Fruit fly (Drosophila melanogaster) Kc167 (cell line): ENCODE results near the gene Rb97D.

Source experiments
- Myc ChIP-seq: fragments of >200 bp; optimal IDR thresholded peaks from 2 replicates; lab custom pipeline; 2017; ENCODE audit warnings: missing external identifiers
- Sin3A ChIP-seq: fragments of >200 bp; optimal IDR thresholded peaks from 2 replicates; lab custom pipeline; 2018; ENCODE audit warnings: missing external identifiers
- h ChIP-seq: fragments of >200 bp; optimal IDR thresholded peaks from 3 replicates; lab custom pipeline; 2018; ENCODE audit warnings: missing external identifiers
- insv ChIP-seq: fragments of >200 bp; optimal IDR thresholded peaks from 3 replicates; lab custom pipeline; 2018; ENCODE audit warnings: missing external identifiers
- psq ChIP-seq: fragments of >200 bp; optimal IDR thresholded peaks from 2 replicates; lab custom pipeline; 2017; ENCODE audit warnings: missing external identifiers
- ttk ChIP-seq: sonication (Bioruptor generic); optimal IDR thresholded peaks from 2 replicates; lab custom pipeline; 2017; ENCODE audit warnings: missing external identifiers

Gene Rb97D

dm6 chr3R:26875544-26876027, at the start of gene Rb97D:
Gene Rb97D (minus strand): TSS chr3R:26875742.
- no peak for TF ChIP-seq ttk
- TF ChIP-seq psq (lab: Kevin White, UChicago): no peak

dm6 chr3R:26923830-26924333, 48.3 kb upstream of the Rb97D start:
- no peak for TF ChIP-seq insv
- TF ChIP-seq Sin3A (lab: Kevin White, UChicago): no peak
- no peak for TF ChIP-seq psq (lab: Kevin White, UChicago)
- TF ChIP-seq h (lab: Kevin White, UChicago): no peak
- TF ChIP-seq ttk: no peak
- TF ChIP-seq Myc: no peak

dm6 chr3R:26918857-26919256, 43.3 kb upstream of the Rb97D start:
- TF ChIP-seq Sin3A (lab: Kevin White, UChicago): no peak
- TF ChIP-seq Myc: no peak
- no peak for TF ChIP-seq psq (lab: Kevin White, UChicago)
- no peak for TF ChIP-seq h (lab: Kevin White, UChicago)
- no peak for TF ChIP-seq ttk
- TF ChIP-seq insv: no peak

dm6 chr3R:26915463-26915925, 40.0 kb upstream of the Rb97D start, which contains the start of gene CG46339:
Gene CG46339 (plus strand): TSS chr3R:26915761.
- no peak for TF ChIP-seq Myc
- no peak for TF ChIP-seq Sin3A (lab: Kevin White, UChicago)
- TF ChIP-seq ttk: no peak
- TF ChIP-seq insv: no peak
- no peak for TF ChIP-seq psq (lab: Kevin White, UChicago)
- TF ChIP-seq h (lab: Kevin White, UChicago): no peak

dm6 chr3R:26912615-26913014, 37.1 kb upstream of the Rb97D start, which contains the start of gene Ets97D:
Gene Ets97D (minus strand): TSS chr3R:26912886.
- TF ChIP-seq psq (lab: Kevin White, UChicago) (no peak), h (lab: Kevin White, UChicago) (no peak), Myc (no peak), Sin3A (lab: Kevin White, UChicago) (no peak), insv (no peak), ttk (no peak)

DNA sequence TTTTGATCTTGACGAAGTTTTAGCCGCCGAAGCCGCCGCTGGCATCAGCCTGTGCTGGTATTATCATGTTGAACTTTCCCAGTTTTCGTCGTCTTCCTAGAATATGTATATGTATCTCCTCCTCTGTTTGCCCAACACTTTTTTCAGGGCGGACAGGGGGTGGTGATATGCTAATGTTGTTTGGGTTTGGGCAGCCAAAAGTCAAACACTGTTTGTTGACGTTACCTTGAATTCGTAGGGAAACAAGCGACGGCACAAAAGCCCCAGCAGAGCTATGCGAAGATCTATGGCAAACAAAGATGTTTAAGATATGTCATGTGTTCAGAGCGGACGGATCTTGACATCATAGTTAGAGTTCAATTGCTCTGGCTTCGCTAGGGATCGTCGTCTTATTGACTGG, 33.2 kb upstream of the Rb97D start:
- TF ChIP-seq Sin3A (lab: Kevin White, UChicago) (no peak), Myc (no peak), insv (no peak), ttk (no peak), psq (lab: Kevin White, UChicago) (no peak), h (lab: Kevin White, UChicago) (no peak)

dm6 chr3R:26906711-26907510, 31.4 kb upstream of the Rb97D start:
- TF ChIP-seq Sin3A (lab: Kevin White, UChicago) (no peak), ttk (no peak), psq (lab: Kevin White, UChicago) (no peak), h (lab: Kevin White, UChicago) (no peak), insv (no peak), Myc (no peak)

DNA sequence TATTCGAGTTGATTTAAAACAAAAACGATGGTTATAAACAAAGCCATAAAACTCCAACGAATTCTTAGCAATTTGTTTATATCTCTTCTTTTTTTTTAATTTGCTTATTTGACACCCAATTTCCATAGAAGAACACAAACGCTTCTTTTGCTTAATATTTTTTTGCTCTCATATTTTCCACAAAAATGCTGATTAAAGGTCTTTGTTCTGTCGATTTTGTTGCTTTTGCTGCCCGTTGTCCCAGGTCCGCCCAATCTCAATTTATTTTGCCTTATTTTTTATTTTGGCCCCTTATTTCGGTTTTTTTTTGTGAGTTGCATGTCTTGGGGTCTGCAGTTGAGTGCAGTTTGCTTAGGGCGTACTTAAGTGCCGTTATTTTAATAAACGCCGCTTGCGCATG, 30.5 kb upstream of the Rb97D start:
- TF ChIP-seq insv (no peak), psq (lab: Kevin White, UChicago) (no peak), ttk (no peak), h (lab: Kevin White, UChicago) (no peak), Myc (no peak), Sin3A (lab: Kevin White, UChicago) (no peak)

- TF ChIP-seq Sin3A (lab: Kevin White, UChicago) (no peak), ttk (no peak), Myc (no peak), psq (lab: Kevin White, UChicago) (no peak), h (lab: Kevin White, UChicago) (no peak), insv (no peak)
These were observed 24.4 kb upstream of the Rb97D start for dm6 chr3R:26899982-26900381.

dm6 chr3R:26897302-26897701, 21.8 kb upstream of the Rb97D start:
- TF ChIP-seq Sin3A (lab: Kevin White, UChicago) (no peak), insv (no peak), ttk (no peak), Myc (no peak), psq (lab: Kevin White, UChicago) (no peak), h (lab: Kevin White, UChicago) (no peak)

DNA sequence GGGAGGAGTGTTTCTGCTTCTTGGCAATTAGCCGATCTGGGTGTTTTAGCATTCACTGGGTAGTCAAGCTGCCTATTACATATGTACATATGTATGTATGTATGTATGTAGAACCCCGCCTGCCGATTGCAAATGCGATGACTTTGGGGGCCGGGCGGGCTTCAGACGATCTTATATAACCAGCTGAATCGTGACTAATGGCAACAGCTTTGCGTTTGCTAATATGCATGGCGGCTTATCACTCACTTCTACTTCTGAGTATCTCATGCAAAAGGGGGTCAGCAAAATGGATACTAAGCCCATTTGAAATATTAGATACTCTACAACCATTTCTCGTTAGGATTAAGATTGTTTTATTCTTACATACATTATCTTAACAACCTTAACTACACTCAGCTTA, 20.7 kb upstream of the Rb97D start:
- TF ChIP-seq Myc (no peak), psq (lab: Kevin White, UChicago) (no peak), h (lab: Kevin White, UChicago) (no peak), ttk (no peak), Sin3A (lab: Kevin White, UChicago) (no peak), insv (no peak)

DNA sequence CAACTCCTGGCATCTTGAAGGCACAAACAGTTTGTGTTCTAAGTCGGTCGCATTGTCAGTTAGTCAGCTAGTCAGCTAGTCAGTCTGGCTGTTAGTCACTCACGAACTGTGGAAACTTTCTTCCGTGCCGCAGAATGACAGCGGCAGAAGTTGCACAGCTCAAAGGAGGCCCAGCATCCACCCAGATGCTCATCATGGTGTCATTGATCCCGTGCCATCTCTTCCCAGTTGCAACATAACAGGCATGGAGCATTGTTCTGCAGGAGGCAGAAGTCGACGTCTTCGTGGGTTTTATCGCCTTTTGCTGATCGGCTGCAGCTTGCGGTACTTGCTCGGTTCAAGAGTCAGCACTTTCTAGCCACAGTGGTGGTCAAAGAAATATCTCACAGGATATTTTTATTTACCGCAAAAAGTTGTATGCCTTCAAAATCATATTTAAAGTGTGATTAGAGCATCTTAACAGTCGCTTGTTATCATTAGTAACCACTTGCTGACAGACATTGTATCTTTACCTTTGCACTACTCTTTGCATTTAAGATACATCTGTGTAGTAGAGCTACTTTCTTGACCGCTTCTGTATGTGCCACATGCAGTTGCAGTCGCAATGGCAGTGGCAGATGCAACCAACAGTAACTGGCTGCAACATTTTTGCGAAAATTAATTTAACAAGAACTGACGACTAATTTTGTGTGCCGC, 18.2 kb upstream of the Rb97D start:
- no peak for TF ChIP-seq h (lab: Kevin White, UChicago)
- TF ChIP-seq ttk: no peak
- no peak for TF ChIP-seq insv
- no peak for TF ChIP-seq Sin3A (lab: Kevin White, UChicago)
- TF ChIP-seq psq (lab: Kevin White, UChicago): no peak
- TF ChIP-seq Myc: no peak
